Fruit fly (Drosophila melanogaster) whole organism, wandering third instar larva: ENCODE data around the gene CG33777.

Source experiments
- GATAd ChIP-seq: sonication (Bioruptor generic); optimal IDR thresholded peaks from 2 replicates; lab custom pipeline; 2016; ENCODE audit warnings: missing biosample characterization, missing genetic modification characterization
- Jra ChIP-seq: sonication (Bioruptor generic); optimal IDR thresholded peaks from 2 replicates; lab custom pipeline; 2016; ENCODE audit warnings: missing biosample characterization, missing genetic modification characterization
- Mio ChIP-seq: sonication (Bioruptor generic); optimal IDR thresholded peaks from 2 replicates; lab custom pipeline; 2016; ENCODE audit warnings: missing biosample characterization, missing genetic modification characterization
- Myc ChIP-seq: fragments of >200 bp; optimal IDR thresholded peaks from 2 replicates; lab custom pipeline; 2017
- OdsH ChIP-seq: fragments of 200-800 bp; sonication (Bioruptor generic); optimal IDR thresholded peaks from 2 replicates; lab custom pipeline; 2016; ENCODE audit warnings: missing biosample characterization, mild to moderate bottlenecking, missing genetic modification characterization
- dsf ChIP-seq: sonication (Bioruptor generic); optimal IDR thresholded peaks from 2 replicates; lab custom pipeline; 2016; ENCODE audit warnings: missing biosample characterization, missing genetic modification characterization, borderline replicate concordance
- pan ChIP-seq: fragments of >200 bp; optimal IDR thresholded peaks from 2 replicates; lab custom pipeline; 2017
- woc ChIP-seq: sonication (Bioruptor generic); optimal IDR thresholded peaks from 2 replicates; lab custom pipeline; 2016; ENCODE audit warnings: missing biosample characterization, mild to moderate bottlenecking, missing genetic modification characterization

- TF ChIP-seq dsf (no peak), woc (no peak), pan (lab: Kevin White, UChicago) (no peak), Mio (no peak), Jra (GFP tag; lab: Kevin White, UChicago) (no peak), OdsH (GFP tag; lab: Kevin White, UChicago) (no peak), GATAd (GFP tag; lab: Kevin White, UChicago) (no peak), Myc (lab: Kevin White, UChicago) (no peak)
These were observed 44.7 kb downstream of the CG33777 start for dm6 chr3L:4510317-4510716.
